Worm (Caenorhabditis elegans): ENCODE results near the gene srv-10.

DNA sequence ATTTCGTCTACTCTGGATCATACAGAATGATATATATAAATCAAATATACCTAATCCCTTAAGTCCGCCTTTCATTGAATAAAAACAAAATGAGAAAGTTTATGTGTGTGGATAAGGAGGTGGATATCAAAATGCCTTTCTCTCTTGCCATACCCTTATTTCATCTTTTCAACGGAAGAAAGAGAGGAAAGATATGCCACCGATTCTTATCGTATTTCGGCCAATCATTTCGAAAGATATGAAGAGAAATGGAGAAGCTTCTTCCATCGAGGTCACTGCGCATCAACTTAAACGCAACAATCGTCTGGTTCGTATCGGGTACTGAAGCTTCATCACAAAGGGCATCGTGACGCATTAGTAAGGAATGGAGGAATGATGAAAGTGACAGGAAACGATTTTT, 10.4 kb upstream of the srv-10 start:
- TF ChIP-seq nhr-12 (tag; optimal IDR thresholded peaks at IDR 0.05) (no peak), unc-62 (GFP tag; optimal IDR thresholded peaks at IDR 0.05) (no peak), nhr-28 (tag; optimal IDR thresholded peaks at IDR 0.05) (no peak), ceh-43 (GFP tag; optimal IDR thresholded peaks at IDR 0.05) (no peak), elt-1 (tag; optimal IDR thresholded peaks at IDR 0.05; ENCODE audit: borderline replicate concordance, insufficient read depth) (peak; percentile 82), lin-13 (tag; optimal IDR thresholded peaks at IDR 0.05) (no peak), blmp-1 (tag; optimal IDR thresholded peaks at IDR 0.05) (peak; percentile 57), unc-39 (tag; optimal IDR thresholded peaks at IDR 0.05) (no peak), nhr-237 (tag; optimal IDR thresholded peaks at IDR 0.05) (no peak), ztf-11 (tag; optimal IDR thresholded peaks at IDR 0.05) (no peak), nhr-76 (tag; optimal IDR thresholded peaks at IDR 0.05) (no peak)

All from whole organism, mixed stage, embryonic.